Worm (Caenorhabditis elegans): ENCODE data around the gene T21D12.7.
A peak's percentile ranks its signal among the peaks of the same experiment; 100 is the strongest.

Gene T21D12.7

DNA sequence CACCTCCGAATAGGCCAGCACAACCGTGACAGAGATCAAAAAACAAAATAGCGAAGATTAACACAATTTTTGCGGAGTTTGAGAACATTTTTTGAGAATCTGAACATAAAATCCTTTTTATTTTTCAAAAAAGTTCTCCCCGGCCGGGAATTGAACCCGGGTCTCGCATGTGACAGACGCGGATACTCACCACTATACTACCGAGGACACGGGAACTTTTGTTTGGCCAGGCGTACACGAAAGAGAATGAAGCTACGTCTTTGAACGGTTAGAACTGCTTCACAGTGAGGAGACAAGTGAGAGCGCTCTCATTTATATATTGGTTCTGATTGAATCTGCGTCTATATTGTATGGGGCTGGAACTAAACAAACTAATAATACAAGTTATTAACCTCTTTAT is 31.2 kb upstream of the T21D12.7 start, which contains the start of gene grl-26 (continued):
- TF ChIP-seq grh-1 (GFP tag; IDR thresholded peaks at IDR 0.05), result no peak
- peak in 1 of 2 experiments; percentile 35 for TF ChIP-seq efl-1 (optimal IDR thresholded peaks at IDR 0.05)
- peak; percentile 12 to 80 for TF ChIP-seq efl-1 (GFP tag; optimal IDR thresholded peaks at IDR 0.05 in 1 of 2)
- no peak for TF ChIP-seq elt-2 (tag; optimal IDR thresholded peaks at IDR 0.05)
- TF ChIP-seq sptf-1 (tag; optimal IDR thresholded peaks at IDR 0.05), result no peak
- no peak for TF ChIP-seq nhr-84 (tag; optimal IDR thresholded peaks at IDR 0.05)
- no peak for TF ChIP-seq skn-1 (tag; optimal IDR thresholded peaks at IDR 0.05)
- TF ChIP-seq sup-37 (GFP tag; optimal IDR thresholded peaks at IDR 0.05), result no peak
- peak; percentile 2 for TF ChIP-seq tbx-2 (tag; optimal IDR thresholded peaks at IDR 0.05)
- no peak for TF ChIP-seq pqm-1 (tag; optimal IDR thresholded peaks at IDR 0.05)
- no peak for TF ChIP-seq unc-62 (GFP tag; optimal IDR thresholded peaks at IDR 0.05)
- no peak for TF ChIP-seq alr-1 (tag; optimal IDR thresholded peaks at IDR 0.05; ENCODE audit: borderline replicate concordance)
- TF ChIP-seq vab-15 (tag; optimal IDR thresholded peaks at IDR 0.05), result no peak
- no peak for TF ChIP-seq pag-3 (tag; optimal IDR thresholded peaks at IDR 0.05; ENCODE audit: borderline replicate concordance, insufficient read depth)
- TF ChIP-seq irx-1 (tag; optimal IDR thresholded peaks at IDR 0.05), result no peak
- no peak for TF ChIP-seq isw-1 (GFP tag; IDR thresholded peaks at IDR 0.05)
- no peak for TF ChIP-seq nhr-76 (tag; optimal IDR thresholded peaks at IDR 0.05)
- TF ChIP-seq nhr-77 (tag; optimal IDR thresholded peaks at IDR 0.05), result peak; percentile 36
- TF ChIP-seq ztf-4 (tag; optimal IDR thresholded peaks at IDR 0.05), result no peak
- TF ChIP-seq sox-4 (tag; optimal IDR thresholded peaks at IDR 0.05), result no peak
- TF ChIP-seq unc-30 (tag; optimal IDR thresholded peaks at IDR 0.05), result no peak
- no peak for TF ChIP-seq C34B4.2 (tag; optimal IDR thresholded peaks at IDR 0.05)
- TF ChIP-seq ceh-88 (GFP tag; IDR thresholded peaks at IDR 0.05), result no peak
- TF ChIP-seq egl-13 (tag; optimal IDR thresholded peaks at IDR 0.05), result no peak
- TF ChIP-seq fkh-8 (tag; optimal IDR thresholded peaks at IDR 0.05), result no peak
- TF ChIP-seq ceh-8 (GFP tag; optimal IDR thresholded peaks at IDR 0.05), result no peak
- TF ChIP-seq lir-3 (tag; optimal IDR thresholded peaks at IDR 0.05; ENCODE audit: poor library complexity), result no peak
- TF ChIP-seq elt-3 (tag; optimal IDR thresholded peaks at IDR 0.05), result peak in 1 of 6 experiments; percentile 18
- TF ChIP-seq lin-15B (tag; optimal IDR thresholded peaks at IDR 0.05), result no peak
- no peak for TF ChIP-seq pax-3 (tag; optimal IDR thresholded peaks at IDR 0.05)
- TF ChIP-seq nhr-28 (tag; optimal IDR thresholded peaks at IDR 0.05), result no peak

- no peak for TF ChIP-seq tlp-1 (tag; optimal IDR thresholded peaks at IDR 0.05)
- TF ChIP-seq elt-2 (tag; optimal IDR thresholded peaks at IDR 0.05), result peak; percentile 41
Measured at ce11 chrIV:320380-320779, 29.1 kb upstream of the T21D12.7 start, which contains the start of gene dsc-4. TSS of gene dsc-4 (minus strand) at chrIV:320544.

DNA sequence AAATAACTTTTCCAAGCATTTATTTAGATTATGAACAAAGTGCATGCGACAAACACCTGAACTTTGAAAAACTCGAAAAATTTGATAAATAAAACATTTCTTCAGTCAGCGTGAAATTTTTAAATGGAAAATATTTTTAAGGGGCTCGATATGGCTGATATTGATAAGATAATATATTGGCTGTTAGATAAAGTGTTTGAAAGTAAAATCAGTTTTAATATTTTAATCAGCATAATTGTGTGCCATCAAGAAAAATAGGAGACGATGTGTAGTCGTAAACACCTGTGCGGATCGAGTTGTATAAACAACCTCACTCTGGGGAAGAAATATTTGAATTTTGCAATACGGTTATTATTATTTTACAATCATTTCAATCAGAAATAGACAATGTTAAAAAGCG is 28.4 kb upstream of the T21D12.7 start:
- TF ChIP-seq ceh-63 (GFP tag; optimal IDR thresholded peaks at IDR 0.05) (no peak), elt-2 (tag; optimal IDR thresholded peaks at IDR 0.05) (peak; percentile 66)

ce11 chrIV:314475-314874 is 23.2 kb upstream of the T21D12.7 start:
- TF ChIP-seq swsn-7 (tag; optimal IDR thresholded peaks at IDR 0.05) (no peak), lin-35 (GFP tag; optimal IDR thresholded peaks at IDR 0.05) (no peak), zip-4 (GFP tag; optimal IDR thresholded peaks at IDR 0.05) (no peak), unc-86 (tag; optimal IDR thresholded peaks at IDR 0.05) (no peak), rnt-1 (tag; optimal IDR thresholded peaks at IDR 0.05) (peak; percentile 54), ama-1 (optimal IDR thresholded peaks at IDR 0.05) (no peak)

Data from whole organism, L1 larva.